Worm (Caenorhabditis elegans): ENCODE results near the gene nhr-112.

DNA sequence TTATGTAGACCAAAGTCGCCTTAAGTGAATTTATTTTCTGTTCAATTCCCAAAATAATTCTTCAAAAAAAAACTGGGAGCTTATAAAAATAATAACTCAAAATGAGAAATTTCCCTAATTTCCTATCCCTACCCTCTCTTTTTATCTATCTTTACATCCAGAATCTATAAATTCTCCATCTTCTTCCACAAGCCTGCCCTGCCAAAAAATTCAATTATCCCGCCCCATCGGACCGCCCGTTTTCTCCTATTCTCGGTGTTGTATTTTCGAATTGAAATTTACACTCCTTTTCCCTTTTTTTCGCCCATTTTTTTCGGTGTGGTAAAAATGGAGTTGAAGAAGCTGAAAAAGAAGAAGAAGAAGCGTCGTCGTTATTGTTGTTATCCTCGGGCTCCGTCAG lies 25.8 kb upstream of the nhr-112 start:
- TF ChIP-seq W03F9.2 (tag; optimal IDR thresholded peaks at IDR 0.05) = no peak
- TF ChIP-seq him-1 (tag; optimal IDR thresholded peaks at IDR 0.05) = no peak

All from whole organism, L4/young adult.